Worm (Caenorhabditis elegans): ENCODE data around the gene K06H6.1.

K06H6.1 gene

ce11 chrV:553067-553466 is 34.9 kb upstream of the K06H6.1 start, which contains the start of gene C14C6.8:
TSS of gene C14C6.8 (minus strand) at chrV:553167.
- no peak for TF ChIP-seq elt-3 (tag; optimal IDR thresholded peaks at IDR 0.05)
- TF ChIP-seq unc-39 (tag; optimal IDR thresholded peaks at IDR 0.05): no peak
- TF ChIP-seq nfya-1 (tag; optimal IDR thresholded peaks at IDR 0.05; ENCODE audit: insufficient read depth): no peak
- TF ChIP-seq ceh-28 (tag; optimal IDR thresholded peaks at IDR 0.05): no peak
- no peak for TF ChIP-seq nhr-76 (tag; optimal IDR thresholded peaks at IDR 0.05)

- TF ChIP-seq ceh-16 (tag; optimal IDR thresholded peaks at IDR 0.05) (no peak), nhr-76 (tag; optimal IDR thresholded peaks at IDR 0.05) (no peak), sea-2 (GFP tag; optimal IDR thresholded peaks at IDR 0.05) (no peak), nhr-23 (tag; optimal IDR thresholded peaks at IDR 0.05) (no peak), ztf-4 (tag; optimal IDR thresholded peaks at IDR 0.05) (no peak)
Observed at ce11 chrV:556055-556454, 31.9 kb upstream of the K06H6.1 start, which contains the start of gene srx-8. TSS of gene srx-8 (minus strand) at chrV:556155.

ce11 chrV:559940-560339 is 28.0 kb upstream of the K06H6.1 start, which contains the start of gene srx-7:
TSS of gene srx-7 (plus strand) at chrV:560195.
- TF ChIP-seq nhr-77 (tag; optimal IDR thresholded peaks at IDR 0.05): no peak
- TF ChIP-seq lin-39 (tag; optimal IDR thresholded peaks at IDR 0.05): no peak
- TF ChIP-seq lin-15B (tag; optimal IDR thresholded peaks at IDR 0.05): no peak
- no peak for TF ChIP-seq nfya-1 (tag; optimal IDR thresholded peaks at IDR 0.05; ENCODE audit: insufficient read depth)
- TF ChIP-seq R02D3.7 (tag; optimal IDR thresholded peaks at IDR 0.05): no peak
- TF ChIP-seq ztf-11 (tag; optimal IDR thresholded peaks at IDR 0.05): no peak
- no peak for TF ChIP-seq nhr-67 (tag; optimal IDR thresholded peaks at IDR 0.05)
- TF ChIP-seq zag-1 (tag; optimal IDR thresholded peaks at IDR 0.05): no peak
- no peak for TF ChIP-seq ceh-82 (tag; optimal IDR thresholded peaks at IDR 0.05)
- TF ChIP-seq nhr-23 (tag; optimal IDR thresholded peaks at IDR 0.05): no peak
- TF ChIP-seq nhr-11 (tag; optimal IDR thresholded peaks at IDR 0.05): no peak
- no peak for TF ChIP-seq pqm-1 (tag; optimal IDR thresholded peaks at IDR 0.05)
- no peak for TF ChIP-seq nhr-12 (tag; optimal IDR thresholded peaks at IDR 0.05)
- no peak for TF ChIP-seq elt-3 (tag; optimal IDR thresholded peaks at IDR 0.05)
- TF ChIP-seq jun-1 (tag; optimal IDR thresholded peaks at IDR 0.05): no peak

ce11 chrV:562834-563233 is 25.1 kb upstream of the K06H6.1 start, which contains the start of gene C14C6.2:
TSS of gene C14C6.2 (plus strand) at chrV:563134.
- no peak for TF ChIP-seq aly-2 (tag; optimal IDR thresholded peaks at IDR 0.05)
- TF ChIP-seq elt-2 (tag; optimal IDR thresholded peaks at IDR 0.05): peak; percentile 9

ce11 chrV:565984-566383 is 21.9 kb upstream of the K06H6.1 start, which contains the start of gene sri-73:
TSS of gene sri-73 (minus strand) at chrV:566084.
- TF ChIP-seq ZK546.5 (tag; optimal IDR thresholded peaks at IDR 0.05): no peak
- no peak for TF ChIP-seq fkh-10 (GFP tag; optimal IDR thresholded peaks at IDR 0.05)
- no peak for TF ChIP-seq nhr-23 (tag; optimal IDR thresholded peaks at IDR 0.05)
- no peak for TF ChIP-seq elt-2 (tag; optimal IDR thresholded peaks at IDR 0.05)
- no peak for TF ChIP-seq ama-1 (optimal IDR thresholded peaks at IDR 0.05)
- no peak for TF ChIP-seq fos-1 (tag; optimal IDR thresholded peaks at IDR 0.05)
- TF ChIP-seq nhr-28 (tag; optimal IDR thresholded peaks at IDR 0.05): no peak
- TF ChIP-seq fkh-2 (tag; optimal IDR thresholded peaks at IDR 0.05): no peak
- TF ChIP-seq daf-12 (tag; optimal IDR thresholded peaks at IDR 0.05): no peak
- no peak for TF ChIP-seq ceh-9 (tag; optimal IDR thresholded peaks at IDR 0.05)
- TF ChIP-seq pha-4 (tag; optimal IDR thresholded peaks at IDR 0.05): no peak
- no peak for TF ChIP-seq eor-1 (tag; optimal IDR thresholded peaks at IDR 0.05)
- no peak for TF ChIP-seq nhr-25 (tag; optimal IDR thresholded peaks at IDR 0.05)
- TF ChIP-seq lin-15B (tag; optimal IDR thresholded peaks at IDR 0.05): no peak
- no peak for TF ChIP-seq nhr-12 (tag; optimal IDR thresholded peaks at IDR 0.05)
- no peak for TF ChIP-seq ceh-16 (tag; optimal IDR thresholded peaks at IDR 0.05)
- TF ChIP-seq ztf-4 (tag; optimal IDR thresholded peaks at IDR 0.05): no peak

ce11 chrV:568105-568504 is 19.8 kb upstream of the K06H6.1 start, which contains the start of gene sri-72:
TSS of gene sri-72 (minus strand) at chrV:568205.
- no peak for TF ChIP-seq lin-15B (tag; optimal IDR thresholded peaks at IDR 0.05)

All from whole organism, L3 larva.